Worm (Caenorhabditis elegans): ENCODE measurements around the gene R07B7.12.
A peak's percentile ranks its signal among the peaks of the same experiment; 100 is the strongest.

- no peak for TF ChIP-seq egl-27 (tag; optimal IDR thresholded peaks at IDR 0.05)
- TF ChIP-seq ztf-11 (tag; optimal IDR thresholded peaks at IDR 0.05): no peak
- no peak for TF ChIP-seq ZK546.5 (tag; optimal IDR thresholded peaks at IDR 0.05)
- TF ChIP-seq ama-1 (optimal IDR thresholded peaks at IDR 0.05): no peak
- TF ChIP-seq elt-2 (tag; optimal IDR thresholded peaks at IDR 0.05): peak; percentile 21
- peak; percentile 68 for TF ChIP-seq ceh-28 (tag; optimal IDR thresholded peaks at IDR 0.05)
- TF ChIP-seq nhr-28 (tag; optimal IDR thresholded peaks at IDR 0.05): no peak
Measured at ce11 chrV:12040823-12041606, 47.9 kb upstream of the R07B7.12 start, which contains the start of the genes kup-1 and F10C2.4.

All from whole organism, L3 larva.